Worm (Caenorhabditis elegans) whole organism, late embryonic: ENCODE data around the gene F31F6.3.

ENCODE experiments used
- C08G9.2 ChIP-seq: sonication (generic microtip); optimal IDR thresholded peaks from 2 replicates; lab custom pipeline; 2016; ENCODE audit warnings: mild to moderate bottlenecking, missing genetic modification characterization, moderate library complexity, missing compliant biosample characterization
- F13H6.1 ChIP-seq: sonication (generic microtip); optimal IDR thresholded peaks from 2 replicates; lab custom pipeline; 2016; ENCODE audit warnings: missing genetic modification characterization, missing compliant biosample characterization
- K02D7.2 ChIP-seq: sonication (generic microtip); optimal IDR thresholded peaks from 2 replicates; lab custom pipeline; 2017; ENCODE audit warnings: mild to moderate bottlenecking, missing genetic modification characterization, missing compliant biosample characterization
- Y22D7AL.16 ChIP-seq: sonication (generic microtip); optimal IDR thresholded peaks from 2 replicates; lab custom pipeline; 2016; ENCODE audit warnings: missing genetic modification characterization, missing compliant biosample characterization
- ahr-1 ChIP-seq: sonication (generic microtip); optimal IDR thresholded peaks from 2 replicates; lab custom pipeline; 2016; ENCODE audit warnings: missing genetic modification characterization, missing compliant biosample characterization
- ceh-24 ChIP-seq: sonication (generic microtip); optimal IDR thresholded peaks from 2 replicates; lab custom pipeline; 2016; ENCODE audit warnings: mild to moderate bottlenecking, missing genetic modification characterization, missing compliant biosample characterization
- ceh-30 ChIP-seq: fragments of 150-350 bp; optimal IDR thresholded peaks from 2 replicates; lab custom pipeline; 2014; ENCODE audit warnings: missing biosample characterization, missing genetic modification characterization
- ceh-34 ChIP-seq: sonication (generic microtip); optimal IDR thresholded peaks from 2 replicates; lab custom pipeline; 2016; ENCODE audit warnings: mild to moderate bottlenecking, missing genetic modification characterization, missing compliant biosample characterization
- ceh-6 ChIP-seq: fragments of 200-800 bp; sonication (Bioruptor generic); optimal IDR thresholded peaks from 2 replicates; lab custom pipeline; 2018; ENCODE audit warnings: mild to moderate bottlenecking, missing genetic modification characterization, missing compliant biosample characterization
- ceh-9 ChIP-seq: sonication (generic microtip); optimal IDR thresholded peaks from 2 replicates; lab custom pipeline; 2016; ENCODE audit warnings: mild to moderate bottlenecking, missing genetic modification characterization, inconsistent platforms, missing compliant biosample characterization
- dmd-4 ChIP-seq: sonication (generic microtip); optimal IDR thresholded peaks from 2 replicates; lab custom pipeline; 2016; ENCODE audit warnings: borderline replicate concordance, missing genetic modification characterization, missing compliant biosample characterization
- dve-1 ChIP-seq: sonication (generic microtip); optimal IDR thresholded peaks from 2 replicates; lab custom pipeline; 2017; ENCODE audit warnings: antibody characterized with exemption, mild to moderate bottlenecking, missing genetic modification characterization, missing compliant biosample characterization
- ets-4 ChIP-seq: sonication (generic microtip); optimal IDR thresholded peaks from 2 replicates; lab custom pipeline; 2016; ENCODE audit warnings: missing genetic modification characterization, missing compliant biosample characterization
- fkh-10 ChIP-seq: fragments of 150-350 bp; optimal IDR thresholded peaks from 2 replicates; lab custom pipeline; 2014; ENCODE audit warnings: missing biosample characterization, missing genetic modification reagents, missing genetic modification characterization
- fkh-6 ChIP-seq: sonication (generic microtip); optimal IDR thresholded peaks from 2 replicates; lab custom pipeline; 2016; ENCODE audit warnings: missing genetic modification characterization, missing compliant biosample characterization
- hlh-15 ChIP-seq: sonication (generic microtip); optimal IDR thresholded peaks from 2 replicates; lab custom pipeline; 2016; ENCODE audit warnings: missing genetic modification characterization, missing compliant biosample characterization
- lim-6 ChIP-seq: sonication (generic microtip); optimal IDR thresholded peaks from 2 replicates; lab custom pipeline; 2016; ENCODE audit warnings: missing genetic modification characterization, missing compliant biosample characterization
- lin-11 ChIP-seq: fragments of 200-800 bp; sonication (Bioruptor generic); optimal IDR thresholded peaks from 2 replicates; lab custom pipeline; 2018; ENCODE audit warnings: mild to moderate bottlenecking, missing genetic modification characterization, missing compliant biosample characterization
- nfya-1 ChIP-seq: sonication (generic microtip); optimal IDR thresholded peaks from 2 replicates; lab custom pipeline; 2017; ENCODE audit warnings: missing genetic modification characterization, mild to moderate bottlenecking, missing compliant biosample characterization, antibody characterized with exemption, moderate library complexity
- npax-4 ChIP-seq: sonication (generic microtip); optimal IDR thresholded peaks from 2 replicates; lab custom pipeline; 2016; ENCODE audit warnings: missing genetic modification characterization, missing compliant biosample characterization
- odd-2 ChIP-seq: sonication (generic microtip); optimal IDR thresholded peaks from 2 replicates; lab custom pipeline; 2017; ENCODE audit warnings: antibody characterized with exemption, mild to moderate bottlenecking, missing genetic modification characterization, missing compliant biosample characterization
- pax-1 ChIP-seq: fragments of 150-350 bp; optimal IDR thresholded peaks from 2 replicates; lab custom pipeline; 2014; ENCODE audit warnings: missing biosample characterization, missing genetic modification characterization
- pha-4 ChIP-seq: fragments of 150-350 bp; optimal IDR thresholded peaks from 2 replicates; lab custom pipeline; 2018; ENCODE audit warnings: missing biosample characterization, missing genetic modification reagents, missing genetic modification characterization
- ref-2 ChIP-seq: sonication (generic microtip); optimal IDR thresholded peaks from 2 replicates; lab custom pipeline; 2016; ENCODE audit warnings: missing genetic modification characterization, missing compliant biosample characterization
- rnt-1 ChIP-seq: sonication (generic microtip); optimal IDR thresholded peaks from 2 replicates; lab custom pipeline; 2016; ENCODE audit warnings: missing genetic modification characterization, missing compliant biosample characterization
- sdc-2 ChIP-seq: sonication (generic microtip); optimal IDR thresholded peaks from 2 replicates; lab custom pipeline; 2016; ENCODE audit warnings: missing genotype, missing genetic modification characterization, missing compliant biosample characterization
- sox-2 ChIP-seq: fragments of 200-800 bp; sonication (Bioruptor generic); IDR thresholded peaks from 2 replicates; pipeline ENCODE4 v1.3.6; 2022; ENCODE audit warnings: missing genetic modification reagents, missing genetic modification characterization, missing compliant biosample characterization
- syd-9 ChIP-seq: sonication (generic microtip); optimal IDR thresholded peaks from 2 replicates; lab custom pipeline; 2016; ENCODE audit warnings: mild to moderate bottlenecking, missing genetic modification characterization, moderate library complexity, missing compliant biosample characterization
- tbx-7 ChIP-seq: sonication (generic microtip); optimal IDR thresholded peaks from 2 replicates; lab custom pipeline; 2016; ENCODE audit warnings: missing genotype, missing genetic modification characterization, missing compliant biosample characterization
- unc-3 ChIP-seq, 2 experiments: fragments of 200-800 bp in 1 of 2; sonication (Bioruptor generic) in 1 of 2; sonication (generic microtip) in 1 of 2; conservative IDR thresholded peaks in 1 of 2; optimal IDR thresholded peaks in 1 of 2; 2 replicates each; pipeline versions ENCODE4 v1.3.6 to Lab custom; 2016 to 2022; ENCODE audit warnings: missing compliant biosample characterization in 2 of 2, missing genetic modification characterization in 2 of 2, missing genetic modification reagents in 1 of 2
- unc-42 ChIP-seq: sonication (generic microtip); optimal IDR thresholded peaks from 2 replicates; lab custom pipeline; 2016; ENCODE audit warnings: missing genotype, missing genetic modification characterization, missing compliant biosample characterization
- unc-55 ChIP-seq: sonication (generic microtip); optimal IDR thresholded peaks from 2 replicates; lab custom pipeline; 2017; ENCODE audit warnings: missing biosample characterization, missing genetic modification reagents, missing genetic modification characterization
- unc-86 ChIP-seq: sonication (generic microtip); optimal IDR thresholded peaks from 2 replicates; lab custom pipeline; 2016; ENCODE audit warnings: missing genetic modification characterization, missing compliant biosample characterization
- zip-5 ChIP-seq: sonication (generic microtip); optimal IDR thresholded peaks from 2 replicates; lab custom pipeline; 2016; ENCODE audit warnings: missing genetic modification characterization, missing compliant biosample characterization
- ztf-16 ChIP-seq: sonication (generic microtip); optimal IDR thresholded peaks from 2 replicates; lab custom pipeline; 2017; ENCODE audit warnings: missing genetic modification characterization, missing compliant biosample characterization

Gene F31F6.3

DNA sequence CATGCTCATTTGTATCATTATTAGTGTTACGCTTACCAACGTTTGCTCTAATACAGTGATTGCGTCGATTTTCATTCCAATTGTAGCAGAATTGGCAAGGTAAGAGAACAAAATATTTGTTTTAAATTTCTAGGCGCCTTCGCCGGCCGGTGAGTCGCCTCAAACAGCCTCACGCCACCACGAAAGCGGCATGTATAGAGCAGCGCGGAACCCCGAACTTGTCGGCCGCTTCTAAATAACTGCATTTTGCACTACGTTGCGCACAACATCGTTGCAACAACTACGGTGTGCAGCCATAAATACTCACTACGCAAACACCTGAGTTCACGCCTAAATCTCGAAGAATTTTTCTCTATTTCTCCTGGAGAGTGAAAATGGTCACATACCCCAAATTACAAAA lies 24.5 kb upstream of the F31F6.3 start:
- TF ChIP-seq pha-4 (tag; lab: Kevin White, UChicago) = no peak

DNA sequence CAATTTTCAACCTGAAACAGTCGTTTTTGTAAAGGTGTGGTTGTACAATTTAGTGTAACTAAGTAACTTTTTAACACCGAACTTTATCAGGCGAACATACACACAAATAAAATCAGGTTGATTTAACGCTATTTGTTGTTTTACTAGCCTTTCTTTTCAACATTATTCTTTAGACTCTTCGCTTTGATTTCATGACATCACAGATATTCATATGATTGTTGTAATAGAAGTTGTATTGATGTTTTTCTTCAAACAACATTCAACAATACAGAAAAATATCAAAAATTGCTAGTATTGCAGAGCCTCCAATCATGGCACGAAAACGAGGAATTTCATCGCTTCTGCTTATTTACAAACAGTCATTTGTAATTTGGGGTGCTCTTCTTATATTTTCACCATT lies 22.2 kb upstream of the F31F6.3 start, which contains the start of gene nac-1:
Gene nac-1, plus strand, starts transcription at position 301 of the 400 bp plus-strand sequence.
- TF ChIP-seq pax-1 = no peak
- no peak for TF ChIP-seq ets-4 (tag; lab: Kevin White, UChicago)
- TF ChIP-seq F13H6.1 (tag; lab: Kevin White, UChicago) = no peak
- no peak for TF ChIP-seq ref-2 (tag; lab: Kevin White, UChicago)
- no peak for TF ChIP-seq unc-3 (GFP tag; conservative IDR thresholded peaks at IDR 0.05; lab: Robert Waterston, UW)
- no peak for TF ChIP-seq unc-3 (tag; optimal IDR thresholded peaks at IDR 0.05; lab: Kevin White, UChicago)
- no peak for TF ChIP-seq sdc-2 (tag; lab: Kevin White, UChicago)
- TF ChIP-seq ceh-24 (tag; lab: Kevin White, UChicago) = no peak
- no peak for TF ChIP-seq zip-5 (tag; lab: Kevin White, UChicago)
- TF ChIP-seq dve-1 (tag; lab: Kevin White, UChicago) = no peak
- TF ChIP-seq, all 69 proteins: peak for 0

DNA sequence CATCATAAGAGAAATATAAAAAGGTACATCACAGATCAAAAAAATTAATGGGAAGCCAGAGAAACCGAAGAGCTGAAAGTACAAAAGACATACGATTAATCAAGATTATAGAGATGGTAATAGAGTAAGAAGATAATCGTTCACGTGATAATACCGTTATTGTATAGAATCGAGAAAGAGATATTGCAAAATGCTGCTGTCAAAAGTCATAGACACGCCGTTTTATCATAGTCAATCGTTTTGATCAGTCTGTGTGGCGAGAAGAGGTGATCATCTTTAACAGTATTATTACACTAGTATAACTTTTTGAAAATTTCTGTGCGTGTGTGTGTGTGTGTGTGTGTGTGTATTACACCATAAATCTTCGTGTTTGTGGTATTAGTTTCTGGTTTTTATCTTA lies 21.7 kb upstream of the F31F6.3 start:
- no peak for TF ChIP-seq lim-6 (tag; lab: Kevin White, UChicago)
- no peak for TF ChIP-seq ceh-6
- TF ChIP-seq unc-3 (GFP tag; conservative IDR thresholded peaks at IDR 0.05; lab: Robert Waterston, UW) = no peak
- no peak for TF ChIP-seq unc-3 (tag; optimal IDR thresholded peaks at IDR 0.05; lab: Kevin White, UChicago)
- no peak for TF ChIP-seq Y22D7AL.16 (tag; lab: Kevin White, UChicago)
- TF ChIP-seq unc-86 = no peak
- TF ChIP-seq lin-11 (tag; lab: Kevin White, UChicago) = no peak
- no peak for TF ChIP-seq pax-1
- no peak for TF ChIP-seq C08G9.2
- TF ChIP-seq npax-4 (tag; lab: Kevin White, UChicago) = no peak
- no peak for TF ChIP-seq syd-9
- TF ChIP-seq ceh-30 = no peak
- no peak for TF ChIP-seq dmd-4 (tag; lab: Kevin White, UChicago)
- no peak for TF ChIP-seq sox-2

DNA sequence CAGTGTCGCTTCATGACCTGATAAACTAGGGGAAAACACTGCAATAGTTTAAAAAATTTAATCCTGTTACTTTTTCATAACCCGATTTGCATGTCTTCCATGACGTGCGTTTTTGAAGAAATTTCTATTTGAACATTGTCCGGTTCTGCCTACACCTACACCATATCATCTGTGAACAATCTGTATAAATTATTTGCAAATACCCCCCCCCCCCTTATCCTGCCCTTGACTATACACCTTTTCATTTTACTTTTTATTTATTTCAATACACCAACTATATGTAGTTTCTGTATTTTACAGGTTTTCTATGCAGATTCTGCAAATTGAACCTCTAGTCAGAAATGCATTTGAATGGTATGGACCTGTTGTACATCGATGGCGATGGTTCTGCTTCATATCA lies 15.5 kb upstream of the F31F6.3 start, which contains the start of gene daf-6:
Gene daf-6, plus strand, starts transcription at position 301 of the 400 bp plus-strand sequence.
- TF ChIP-seq odd-2 (tag; lab: Kevin White, UChicago) (no peak), K02D7.2 (tag; lab: Kevin White, UChicago) (no peak), sox-2 (no peak), tbx-7 (tag; lab: Kevin White, UChicago) (no peak), unc-42 (tag; lab: Kevin White, UChicago) (no peak), syd-9 (no peak), unc-55 (no peak), fkh-10 (no peak), hlh-15 (tag; lab: Kevin White, UChicago) (no peak), sdc-2 (tag; lab: Kevin White, UChicago) (no peak), ahr-1 (no peak), ets-4 (tag; lab: Kevin White, UChicago) (no peak), rnt-1 (tag; lab: Kevin White, UChicago) (no peak), ref-2 (tag; lab: Kevin White, UChicago) (no peak), ceh-9 (tag; lab: Kevin White, UChicago) (no peak), nfya-1 (tag; lab: Kevin White, UChicago) (no peak)

DNA sequence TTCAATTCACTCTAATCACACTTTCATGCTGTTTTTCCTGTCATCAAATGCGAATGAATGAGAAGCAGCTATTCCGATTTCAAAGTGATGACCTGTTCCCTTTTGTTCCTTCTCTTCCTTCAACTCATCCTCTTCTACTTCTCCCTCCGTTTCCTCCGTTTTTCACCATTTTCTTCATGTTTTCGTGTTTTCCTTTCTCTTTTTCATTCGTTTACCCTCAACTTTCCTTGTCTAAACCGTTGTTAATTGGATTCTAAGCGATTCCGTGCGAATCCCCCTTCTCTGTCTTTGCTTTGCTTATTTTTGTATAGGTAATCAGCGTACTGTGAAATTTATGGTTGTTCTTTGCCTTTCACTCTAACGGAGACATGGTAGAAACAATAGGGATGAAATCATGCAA lies 13.2 kb upstream of the F31F6.3 start:
- TF ChIP-seq ceh-9 (tag; lab: Kevin White, UChicago) = no peak
- no peak for TF ChIP-seq ztf-16 (tag; lab: Kevin White, UChicago)
- no peak for TF ChIP-seq ceh-34
- no peak for TF ChIP-seq npax-4 (tag; lab: Kevin White, UChicago)
- no peak for TF ChIP-seq fkh-6
- TF ChIP-seq, all 69 proteins: peak for 0
